Worm (Caenorhabditis elegans) whole organism, midembryonic: Measurements from ENCODE around the gene ant-1.1.

Experiments
- flt-1 ChIP-seq: fragments of 200-800 bp; sonication (Bioruptor generic); IDR thresholded peaks from 2 replicates; pipeline ENCODE4 v1.3.6; 2022; ENCODE audit warnings: missing genetic modification characterization, missing compliant biosample characterization
- klf-2 ChIP-seq: fragments of 200-800 bp; sonication (Bioruptor generic); conservative IDR thresholded peaks from 2 replicates; pipeline ENCODE4 v1.3.6; 2022; ENCODE audit warnings: missing genetic modification reagents, missing genetic modification characterization, missing compliant biosample characterization
- med-1 ChIP-seq: sonication (generic microtip); optimal IDR thresholded peaks from 2 replicates; lab custom pipeline; 2017; ENCODE audit warnings: missing genetic modification characterization, mild to moderate bottlenecking, missing compliant biosample characterization, antibody characterized with exemption, missing genetic modification reagents; ENCODE audit not compliant: insufficient read depth
- ztf-23 ChIP-seq: fragments of 200-800 bp; sonication (Bioruptor generic); IDR thresholded peaks from 2 replicates; pipeline ENCODE4 v1.3.6; 2022; ENCODE audit warnings: missing genetic modification reagents, missing genetic modification characterization, missing compliant biosample characterization

DNA sequence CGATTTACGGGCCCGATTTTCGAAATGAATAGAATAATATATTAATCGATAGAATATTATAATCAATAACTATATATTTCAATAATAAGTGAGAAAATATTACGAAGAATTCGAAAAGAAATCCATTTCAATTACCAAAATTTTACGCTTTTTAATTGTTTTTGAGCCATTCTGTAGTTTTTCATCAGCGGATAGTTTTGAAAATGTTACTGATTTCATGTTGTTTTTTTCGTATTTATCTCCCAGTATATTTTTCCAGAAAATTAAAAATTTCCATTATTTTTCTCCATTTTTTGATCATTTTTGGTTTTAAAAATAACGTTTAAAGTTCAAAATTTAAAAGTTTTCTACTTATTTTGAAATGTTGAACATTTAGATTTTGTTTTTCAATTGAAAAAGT, 42.8 kb downstream of the ant-1.1 start, which contains the start of gene T28A8.3:
- TF ChIP-seq flt-1 (GFP tag; lab: Robert Waterston, UW) (no peak), klf-2 (GFP tag; lab: Robert Waterston, UW) (no peak), ztf-23 (GFP tag; lab: Robert Waterston, UW) (no peak), med-1 (GFP tag; lab: Kevin White, UChicago) (no peak)
